Fruit fly (Drosophila melanogaster) whole organism: Measurements from ENCODE around the gene eIF4H1.
A peak's percentile ranks its signal among the peaks of the same experiment; 100 is the strongest.

ENCODE experiments used
- CG8478 ChIP-seq: fragments of >200 bp; optimal IDR thresholded peaks from 2 replicates; lab custom pipeline; 2018; ENCODE audit warnings: inconsistent platforms
- Dll ChIP-seq: fragments of >200 bp; optimal IDR thresholded peaks from 2 replicates; lab custom pipeline; 2017
- EcR ChIP-seq, 2 experiments: fragments of >200 bp; optimal IDR thresholded peaks; 2 replicates each; lab custom pipeline; 2017; ENCODE audit warnings: missing biosample characterization in 2 of 2, missing genetic modification characterization in 2 of 2, missing genetic modification reagents in 2 of 2
- pan ChIP-seq: fragments of >200 bp; optimal IDR thresholded peaks from 2 replicates; lab custom pipeline; 2017
- psq ChIP-seq: fragments of >200 bp; optimal IDR thresholded peaks from 2 replicates; lab custom pipeline; 2017
- usp ChIP-seq: fragments of >200 bp; optimal IDR thresholded peaks from 2 replicates; lab custom pipeline; 2017; ENCODE audit warnings: missing biosample characterization, missing genetic modification characterization, mixed read lengths

Gene eIF4H1

DNA sequence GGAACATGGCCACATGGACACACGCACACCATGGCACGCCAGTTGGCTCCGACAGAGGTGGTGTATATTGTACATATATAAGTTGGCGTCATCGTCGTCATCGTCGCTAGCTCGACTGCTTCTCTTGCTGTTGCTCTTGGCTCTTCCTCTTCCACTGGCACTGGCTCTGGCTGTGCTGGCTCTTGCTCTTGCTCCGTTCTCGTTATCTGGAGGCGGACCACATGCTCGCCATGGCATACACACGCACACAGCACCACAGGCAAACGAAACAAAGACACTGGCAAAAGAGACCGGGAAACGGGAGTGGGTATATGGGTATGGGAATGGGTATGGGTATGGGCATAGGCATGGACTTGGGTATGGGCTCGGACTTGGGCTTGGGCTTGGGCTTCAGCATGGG lies 23.3 kb upstream of the eIF4H1 start:
- TF ChIP-seq EcR (GFP tag; optimal IDR thresholded peaks at IDR 0.05; lab: Kevin White, UChicago) (no peak), Dll (lab: Kevin White, UChicago) (peak; percentile 50)

DNA sequence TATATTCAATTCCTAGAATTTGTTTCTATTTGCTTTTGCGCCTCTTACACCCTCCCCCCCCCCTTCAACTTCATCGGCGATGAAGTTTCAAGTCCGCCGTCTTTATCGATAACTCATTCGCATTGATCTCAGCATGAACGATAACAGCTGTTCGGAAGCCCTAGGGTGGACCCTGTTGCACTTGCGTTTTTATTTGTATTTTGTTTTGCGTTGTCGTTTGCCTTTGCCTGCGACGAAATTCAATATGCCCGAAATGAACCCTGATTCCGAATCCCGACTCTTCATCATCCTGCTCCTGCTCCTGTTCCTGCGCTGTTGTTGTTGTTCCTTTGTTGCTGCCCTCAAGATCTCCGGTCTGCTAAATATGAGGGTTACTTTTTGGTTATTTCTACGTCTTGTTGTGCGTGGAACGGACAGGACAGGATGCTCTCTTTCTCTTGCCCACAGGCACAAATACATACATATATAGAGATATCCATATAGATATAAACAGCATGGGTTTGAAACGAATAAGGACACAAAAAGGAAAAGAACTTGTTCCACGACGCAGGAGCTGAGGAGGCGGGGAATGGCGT lies 21.9 kb upstream of the eIF4H1 start:
- TF ChIP-seq Dll (lab: Kevin White, UChicago), result no peak
- TF ChIP-seq EcR (GFP tag; optimal IDR thresholded peaks at IDR 0.05; lab: Kevin White, UChicago), result no peak
- TF ChIP-seq CG8478 (lab: Kevin White, UChicago), result no peak
- TF ChIP-seq pan (lab: Kevin White, UChicago), result no peak
- no peak for TF ChIP-seq usp (GFP tag; lab: Kevin White, UChicago)
- TF ChIP-seq psq (lab: Kevin White, UChicago), result no peak

DNA sequence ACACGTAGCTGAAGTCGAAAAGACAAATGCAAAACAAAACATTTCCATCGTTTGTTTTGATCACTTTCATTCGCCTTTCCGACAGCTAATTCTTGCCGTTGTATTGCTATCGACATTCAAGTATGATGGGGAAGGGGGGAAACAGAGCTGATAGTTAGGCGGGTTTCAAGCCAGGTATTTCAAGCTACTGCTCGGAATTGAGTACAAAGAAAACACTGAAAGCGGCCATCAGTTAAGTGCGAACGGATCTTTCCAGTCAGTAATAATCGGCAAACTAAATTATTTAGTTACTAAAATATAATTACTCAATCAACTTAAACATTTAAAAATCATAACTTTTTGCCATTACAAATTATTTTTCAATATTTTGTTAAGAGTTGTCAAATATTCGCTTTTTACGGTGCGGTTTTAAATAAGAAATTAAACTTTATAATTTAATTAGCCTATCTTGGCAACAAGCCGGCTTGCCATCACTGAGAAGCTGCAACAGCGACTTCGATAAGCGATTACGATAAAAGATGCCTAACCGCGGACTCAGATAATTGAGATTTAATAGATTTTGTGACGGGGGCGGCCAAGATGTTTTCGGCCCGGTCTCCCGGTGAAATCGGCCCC lies 20.6 kb upstream of the eIF4H1 start:
- TF ChIP-seq EcR (GFP tag; optimal IDR thresholded peaks at IDR 0.05; lab: Kevin White, UChicago) (no peak), CG8478 (lab: Kevin White, UChicago) (no peak), pan (lab: Kevin White, UChicago) (no peak), usp (GFP tag; lab: Kevin White, UChicago) (no peak), psq (lab: Kevin White, UChicago) (no peak), Dll (lab: Kevin White, UChicago) (no peak)

DNA sequence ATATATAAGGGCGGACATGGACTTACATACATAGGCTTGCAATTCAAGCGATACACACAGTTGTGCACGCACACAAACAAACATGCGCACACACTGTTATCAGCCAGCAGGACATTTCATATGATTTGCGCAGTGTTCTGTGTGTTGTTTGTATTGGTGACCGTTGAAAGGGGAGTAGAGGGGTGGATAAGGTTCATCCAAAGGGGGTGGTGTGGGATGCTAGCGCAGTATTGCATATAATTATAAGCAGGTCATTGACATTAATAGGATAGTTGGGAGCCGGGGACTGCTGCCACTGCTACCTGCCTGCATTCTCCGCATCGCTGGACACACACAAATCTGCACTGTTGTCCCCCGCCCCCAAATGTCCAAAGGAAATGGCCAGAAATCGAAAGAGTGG lies 20.0 kb upstream of the eIF4H1 start:
- no peak for TF ChIP-seq psq (lab: Kevin White, UChicago)
- TF ChIP-seq pan (lab: Kevin White, UChicago), result no peak
- TF ChIP-seq CG8478 (lab: Kevin White, UChicago), result no peak
- TF ChIP-seq EcR (GFP tag; optimal IDR thresholded peaks at IDR 0.05; lab: Kevin White, UChicago), result no peak
- no peak for TF ChIP-seq usp (GFP tag; lab: Kevin White, UChicago)
- no peak for TF ChIP-seq Dll (lab: Kevin White, UChicago)

DNA sequence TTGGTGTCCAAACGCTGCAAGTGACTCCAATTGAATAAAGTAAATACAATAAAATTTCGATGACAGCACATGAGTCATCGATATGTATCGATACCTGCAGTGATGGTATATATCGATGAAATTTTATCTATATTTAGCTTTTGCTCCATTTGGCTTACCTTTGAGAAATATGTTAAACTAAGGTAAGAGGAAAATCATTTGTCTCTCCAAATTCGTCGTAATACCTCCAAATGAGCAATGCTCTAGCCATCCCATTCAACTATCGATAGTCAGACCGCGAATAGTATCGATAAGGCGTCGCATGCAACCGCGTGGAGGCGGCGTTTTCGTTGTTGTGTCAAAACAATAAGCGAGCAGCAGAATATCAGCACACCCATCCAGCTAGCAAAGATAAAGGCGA lies 7.2 kb upstream of the eIF4H1 start, which contains the start of the genes Cdc50 and rngo:
Gene Cdc50 (minus strand): TSS at position 52 of the 400 bp plus-strand sequence.
Gene rngo (plus strand): TSS at position 189 of the 400 bp plus-strand sequence.
- TF ChIP-seq CG8478 (lab: Kevin White, UChicago), result no peak
- TF ChIP-seq EcR (GFP tag; optimal IDR thresholded peaks at IDR 0.05; lab: Kevin White, UChicago), result no peak
- no peak for TF ChIP-seq pan (lab: Kevin White, UChicago)
- no peak for TF ChIP-seq psq (lab: Kevin White, UChicago)
- no peak for TF ChIP-seq Dll (lab: Kevin White, UChicago)
- TF ChIP-seq usp (GFP tag; lab: Kevin White, UChicago), result no peak

DNA sequence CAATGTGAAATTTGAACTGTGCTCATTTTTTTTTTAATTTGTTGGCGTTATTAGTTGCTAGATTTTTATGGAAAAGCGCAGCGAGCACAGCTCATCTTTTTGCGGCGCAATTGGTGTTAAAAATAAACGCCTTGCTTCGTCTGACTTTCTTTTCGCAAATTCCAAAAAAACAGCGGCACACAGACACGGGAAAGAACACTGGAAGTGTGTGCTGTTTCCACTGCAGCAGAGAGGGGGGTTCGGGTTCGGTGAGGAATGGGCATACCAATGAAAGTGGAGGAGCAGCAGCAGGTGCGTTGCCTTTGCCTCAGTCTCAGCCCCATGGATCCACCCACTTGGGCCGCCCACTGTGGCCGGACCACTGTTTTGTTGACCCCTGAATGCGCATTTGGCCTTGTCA lies 6.1 kb upstream of the eIF4H1 start:
- no peak for TF ChIP-seq Dll (lab: Kevin White, UChicago)
- no peak for TF ChIP-seq EcR (GFP tag; optimal IDR thresholded peaks at IDR 0.05; lab: Kevin White, UChicago)
- TF ChIP-seq usp (GFP tag; lab: Kevin White, UChicago), result no peak
- TF ChIP-seq psq (lab: Kevin White, UChicago), result no peak
- TF ChIP-seq pan (lab: Kevin White, UChicago), result no peak
- TF ChIP-seq CG8478 (lab: Kevin White, UChicago), result no peak

DNA sequence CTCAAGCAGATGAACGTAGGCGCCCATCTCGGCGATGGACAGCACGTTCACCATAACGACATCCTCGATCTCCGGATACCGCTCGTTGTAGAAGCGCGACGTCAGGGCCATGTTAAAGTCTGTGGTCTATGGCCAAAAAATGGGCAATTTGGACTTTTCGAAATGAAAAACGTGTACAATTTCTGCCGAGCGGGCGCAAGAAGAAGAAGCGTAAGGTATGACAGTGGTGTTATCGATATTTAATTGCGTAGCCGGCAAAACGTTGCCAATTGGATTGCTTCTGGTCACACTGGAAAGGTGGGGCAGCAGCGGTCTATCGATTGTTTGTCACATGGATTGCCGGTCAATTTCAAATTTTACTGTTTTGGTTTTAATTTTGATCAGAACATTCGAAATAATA lies 1.7 kb upstream of the eIF4H1 start, which contains the start of gene eIF2alpha:
Gene eIF2alpha (minus strand): TSS at position 225 of the 400 bp plus-strand sequence.
- no peak for TF ChIP-seq Dll (lab: Kevin White, UChicago)
- no peak for TF ChIP-seq usp (GFP tag; lab: Kevin White, UChicago)
- TF ChIP-seq CG8478 (lab: Kevin White, UChicago), result no peak
- TF ChIP-seq EcR (GFP tag; optimal IDR thresholded peaks at IDR 0.05; lab: Kevin White, UChicago), result no peak
- no peak for TF ChIP-seq pan (lab: Kevin White, UChicago)
- TF ChIP-seq psq (lab: Kevin White, UChicago), result no peak

DNA sequence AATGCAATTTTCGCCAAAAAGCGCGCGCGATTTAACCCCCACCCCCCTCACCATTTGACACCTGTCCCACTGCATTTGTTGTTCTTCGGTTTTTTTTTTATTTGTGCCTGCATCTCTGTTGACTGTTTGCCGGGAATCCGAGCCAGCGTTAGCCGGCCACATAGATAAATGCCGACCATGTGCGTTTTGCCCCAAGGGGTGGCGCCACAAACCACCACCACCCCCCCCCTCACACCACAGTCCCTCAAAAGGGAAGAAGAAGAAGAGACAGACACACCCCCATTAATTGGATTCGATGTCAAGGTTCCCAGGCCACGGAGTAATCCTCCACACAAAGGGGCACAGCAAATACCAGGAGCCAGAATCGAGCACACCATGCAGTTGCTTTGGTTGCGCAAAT lies 851 bp downstream of the eIF4H1 start:
- no peak for TF ChIP-seq pan (lab: Kevin White, UChicago)
- TF ChIP-seq usp (GFP tag; lab: Kevin White, UChicago), result no peak
- TF ChIP-seq psq (lab: Kevin White, UChicago), result no peak
- no peak for TF ChIP-seq CG8478 (lab: Kevin White, UChicago)
- TF ChIP-seq EcR (GFP tag; optimal IDR thresholded peaks at IDR 0.05; lab: Kevin White, UChicago), result no peak
- TF ChIP-seq Dll (lab: Kevin White, UChicago), result no peak

DNA sequence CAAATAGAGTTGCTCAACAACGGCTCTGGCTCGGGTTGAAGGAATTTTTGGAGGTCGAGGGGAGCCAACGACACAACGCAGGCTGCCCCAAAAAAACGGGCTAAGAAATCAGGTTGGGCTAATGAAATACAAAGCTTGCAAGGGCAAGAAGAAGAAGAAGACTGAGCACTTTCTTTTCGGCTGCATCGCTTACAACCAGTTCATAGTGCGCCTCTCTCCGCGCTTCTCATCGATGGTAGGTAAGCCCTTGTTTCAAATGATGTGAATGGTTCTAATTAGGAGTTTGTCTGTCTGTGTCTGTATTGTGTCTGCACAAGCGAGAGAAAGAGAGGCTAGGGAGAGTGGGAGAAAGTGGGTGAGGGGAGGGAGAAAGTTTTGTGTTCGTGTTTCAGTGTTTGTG lies 8.1 kb downstream of the eIF4H1 start:
- no peak for TF ChIP-seq CG8478 (lab: Kevin White, UChicago)
- no peak for TF ChIP-seq EcR (GFP tag; optimal IDR thresholded peaks at IDR 0.05; lab: Kevin White, UChicago)
- no peak for TF ChIP-seq pan (lab: Kevin White, UChicago)
- no peak for TF ChIP-seq usp (GFP tag; lab: Kevin White, UChicago)
- no peak for TF ChIP-seq psq (lab: Kevin White, UChicago)
- no peak for TF ChIP-seq Dll (lab: Kevin White, UChicago)

DNA sequence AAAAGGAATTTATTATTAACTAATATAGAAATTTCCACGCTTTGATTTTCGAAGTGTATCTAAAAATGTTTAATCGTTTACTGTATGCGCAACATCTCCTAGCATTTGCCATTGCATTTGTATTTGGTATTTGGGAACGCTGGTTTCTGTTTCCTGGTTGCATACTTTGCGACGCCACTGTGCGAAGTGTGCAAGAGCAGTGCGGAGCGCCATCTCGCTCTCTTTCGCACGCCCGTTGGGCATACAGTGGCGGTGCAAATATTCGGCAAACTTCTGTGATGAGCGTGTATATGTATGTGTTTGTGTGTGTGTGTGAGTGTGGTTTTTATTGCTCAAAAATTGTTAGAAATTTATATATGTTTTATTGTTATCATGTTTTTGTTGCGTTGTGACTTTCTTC lies 10.1 kb downstream of the eIF4H1 start:
- TF ChIP-seq CG8478 (lab: Kevin White, UChicago) (no peak), EcR (GFP tag; optimal IDR thresholded peaks at IDR 0.05; lab: Kevin White, UChicago) (no peak), Dll (lab: Kevin White, UChicago) (no peak), psq (lab: Kevin White, UChicago) (no peak), usp (GFP tag; lab: Kevin White, UChicago) (no peak), pan (lab: Kevin White, UChicago) (no peak)

DNA sequence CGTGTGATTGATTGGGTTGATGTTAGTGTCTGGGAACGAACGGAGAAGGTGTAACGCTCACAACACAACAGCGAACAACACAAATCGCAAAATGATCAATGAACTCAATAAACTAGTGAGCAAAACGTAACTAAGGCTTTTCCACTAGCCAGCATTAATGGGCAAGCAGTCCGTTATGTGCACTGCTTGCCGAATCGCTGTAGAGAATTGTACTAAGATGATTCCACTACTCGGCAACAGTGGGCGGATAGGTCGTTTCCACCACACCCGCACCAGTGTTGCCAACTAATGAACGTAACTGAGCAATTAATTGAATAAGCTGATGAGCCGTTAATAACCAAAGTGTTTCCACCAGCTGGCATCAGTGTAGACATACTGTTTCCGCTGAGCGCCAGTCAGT lies 36.1 kb downstream of the eIF4H1 start:
- TF ChIP-seq CG8478 (lab: Kevin White, UChicago), result no peak
